Worm (Caenorhabditis elegans) whole organism, L2 larva: ENCODE data around the gene npr-17.
A peak's percentile ranks its signal among the peaks of the same experiment; 100 is the strongest.

ENCODE experiments used
- C34F6.9 ChIP-seq: fragments of 150-350 bp; optimal IDR thresholded peaks from 2 replicates; lab custom pipeline; 2014; ENCODE audit warnings: missing biosample characterization, missing genetic modification characterization
- F13H6.1 ChIP-seq: sonication (generic microtip); optimal IDR thresholded peaks from 2 replicates; lab custom pipeline; 2016; ENCODE audit warnings: missing genetic modification characterization, missing compliant biosample characterization
- R02D3.7 ChIP-seq: fragments of 150-350 bp; optimal IDR thresholded peaks from 2 replicates; lab custom pipeline; 2014; ENCODE audit warnings: missing biosample characterization, missing genetic modification characterization
- Y55F3AM.14 ChIP-seq: fragments of 200-800 bp; sonication (Bioruptor generic); optimal IDR thresholded peaks from 2 replicates; lab custom pipeline; 2018; ENCODE audit warnings: mild to moderate bottlenecking, missing genetic modification characterization, missing compliant biosample characterization
- ZK546.5 ChIP-seq: sonication (generic microtip); optimal IDR thresholded peaks from 2 replicates; lab custom pipeline; 2017; ENCODE audit warnings: missing biosample characterization, missing genetic modification characterization
- ama-1 ChIP-seq: fragments of 150-350 bp; optimal IDR thresholded peaks from 2 replicates; lab custom pipeline; 2018; ENCODE audit warnings: inconsistent platforms
- blmp-1 ChIP-seq: sonication (generic microtip); optimal IDR thresholded peaks from 2 replicates; lab custom pipeline; 2017; ENCODE audit warnings: missing genetic modification characterization, mild to moderate bottlenecking, missing compliant biosample characterization, antibody characterized with exemption, moderate library complexity; ENCODE audit not compliant: insufficient read depth
- ceh-16 ChIP-seq: fragments of 150-350 bp; optimal IDR thresholded peaks from 2 replicates; lab custom pipeline; 2014; ENCODE audit warnings: missing biosample characterization, missing genetic modification characterization
- ceh-82 ChIP-seq: fragments of 150-350 bp; optimal IDR thresholded peaks from 2 replicates; lab custom pipeline; 2014; ENCODE audit warnings: missing biosample characterization, missing genetic modification characterization
- crh-2 ChIP-seq: sonication (generic microtip); optimal IDR thresholded peaks from 2 replicates; lab custom pipeline; 2017; ENCODE audit warnings: missing biosample characterization, missing genetic modification characterization
- dmd-4 ChIP-seq: sonication (generic microtip); optimal IDR thresholded peaks from 2 replicates; lab custom pipeline; 2017; ENCODE audit warnings: missing biosample characterization, missing genetic modification characterization
- egl-27 ChIP-seq: sonication (generic microtip); optimal IDR thresholded peaks from 3 replicates; lab custom pipeline; 2017; ENCODE audit warnings: missing biosample characterization, missing genetic modification reagents, missing genetic modification characterization
- elt-3 ChIP-seq: sonication (generic microtip); optimal IDR thresholded peaks from 2 replicates; lab custom pipeline; 2017; ENCODE audit warnings: missing biosample characterization, missing genetic modification characterization
- gmeb-1 ChIP-seq: fragments of 150-350 bp; optimal IDR thresholded peaks from 2 replicates; lab custom pipeline; 2014; ENCODE audit warnings: missing biosample characterization, missing genetic modification characterization
- lin-11 ChIP-seq: fragments of 150-350 bp; sonication (generic microtip); optimal IDR thresholded peaks from 2 replicates; lab custom pipeline; 2014; ENCODE audit warnings: missing biosample characterization, missing genetic modification characterization, inconsistent platforms, mixed read lengths
- lin-13 ChIP-seq: fragments of 150-350 bp; optimal IDR thresholded peaks from 2 replicates; lab custom pipeline; 2014; ENCODE audit warnings: missing biosample characterization, missing genetic modification reagents, missing genetic modification characterization
- lsy-2 ChIP-seq, 2 experiments: fragments of 150-350 bp in 1 of 2; sonication (generic microtip) in 1 of 2; optimal IDR thresholded peaks; 2 replicates each; lab custom pipeline; 2014 to 2017; ENCODE audit warnings: missing biosample characterization in 2 of 2, missing genetic modification characterization in 2 of 2
- nhr-11 ChIP-seq: fragments of 150-350 bp; optimal IDR thresholded peaks from 2 replicates; lab custom pipeline; 2014; ENCODE audit warnings: missing biosample characterization, missing genetic modification characterization
- nhr-129 ChIP-seq: fragments of 150-350 bp; optimal IDR thresholded peaks from 2 replicates; lab custom pipeline; 2014; ENCODE audit warnings: missing biosample characterization, missing genetic modification characterization
- nhr-21 ChIP-seq: fragments of 150-350 bp; optimal IDR thresholded peaks from 2 replicates; lab custom pipeline; 2014; ENCODE audit warnings: missing biosample characterization, missing genetic modification characterization
- nhr-23 ChIP-seq: fragments of 150-350 bp; optimal IDR thresholded peaks from 2 replicates; lab custom pipeline; 2014; ENCODE audit warnings: missing biosample characterization, missing genetic modification reagents, missing genetic modification characterization
- nhr-237 ChIP-seq: fragments of 150-350 bp; optimal IDR thresholded peaks from 2 replicates; lab custom pipeline; 2014; ENCODE audit warnings: missing biosample characterization, missing genetic modification characterization
- nhr-25 ChIP-seq: fragments of 150-350 bp; sonication (generic microtip); optimal IDR thresholded peaks from 3 replicates; lab custom pipeline; 2014; ENCODE audit warnings: missing biosample characterization, missing genetic modification characterization
- nhr-77 ChIP-seq: fragments of 150-350 bp; optimal IDR thresholded peaks from 2 replicates; lab custom pipeline; 2014; ENCODE audit warnings: missing biosample characterization, missing genetic modification characterization
- peb-1 ChIP-seq: fragments of 150-350 bp; optimal IDR thresholded peaks from 2 replicates; lab custom pipeline; 2014; ENCODE audit warnings: missing biosample characterization, missing genetic modification characterization
- sem-4 ChIP-seq: fragments of 150-350 bp; optimal IDR thresholded peaks from 2 replicates; lab custom pipeline; 2014; ENCODE audit warnings: missing biosample characterization, missing genetic modification reagents, missing genetic modification characterization
- skn-1 ChIP-seq: sonication (generic microtip); optimal IDR thresholded peaks from 2 replicates; lab custom pipeline; 2017; ENCODE audit warnings: missing biosample characterization, missing genetic modification characterization
- sma-9 ChIP-seq, 2 experiments: fragments of 150-350 bp in 1 of 2; sonication (generic microtip) in 1 of 2; optimal IDR thresholded peaks; 2 replicates each; lab custom pipeline; 2014 to 2016; ENCODE audit warnings: missing genetic modification characterization in 2 of 2, mild to moderate bottlenecking in 1 of 2, missing biosample characterization in 1 of 2, missing compliant biosample characterization in 1 of 2, missing genetic modification reagents in 1 of 2, moderate library complexity in 1 of 2
- snpc-4 ChIP-seq: fragments of 150-350 bp; optimal IDR thresholded peaks from 2 replicates; lab custom pipeline; 2014; ENCODE audit warnings: missing biosample characterization, missing genetic modification characterization
- unc-39 ChIP-seq: fragments of 150-350 bp; optimal IDR thresholded peaks from 2 replicates; lab custom pipeline; 2014; ENCODE audit warnings: missing biosample characterization, missing genetic modification characterization
- unc-55 ChIP-seq: fragments of 150-350 bp; sonication (generic microtip); optimal IDR thresholded peaks from 3 replicates; lab custom pipeline; 2014; ENCODE audit warnings: missing biosample characterization, missing genetic modification reagents, missing genetic modification characterization
- unc-62 ChIP-seq: fragments of 150-350 bp; optimal IDR thresholded peaks from 2 replicates; lab custom pipeline; 2014; ENCODE audit warnings: missing biosample characterization, missing genetic modification reagents, missing genetic modification characterization
- ztf-1 ChIP-seq: fragments of 200-800 bp; sonication (Bioruptor generic); conservative IDR thresholded peaks from 2 replicates; pipeline ENCODE4 v1.3.6; 2022; ENCODE audit warnings: missing genetic modification characterization, missing compliant biosample characterization
- ztf-11 ChIP-seq: sonication (generic microtip); optimal IDR thresholded peaks from 2 replicates; lab custom pipeline; 2017; ENCODE audit warnings: missing biosample characterization, missing genetic modification characterization
- ztf-4 ChIP-seq: fragments of 150-350 bp; optimal IDR thresholded peaks from 2 replicates; lab custom pipeline; 2014; ENCODE audit warnings: missing biosample characterization, missing genetic modification characterization

Gene npr-17

ce11 chrIII:7952077-7952765 lies 44.0 kb downstream of the npr-17 start, which contains the start of gene C29E4.15:
Gene C29E4.15 (plus strand): TSS chrIII:7952623.
- peak; percentile 27 to 80 for TF ChIP-seq lsy-2 (tag; optimal IDR thresholded peaks at IDR 0.05; lab: Kevin White, UChicago)
- no peak for TF ChIP-seq nhr-77
- TF ChIP-seq unc-55 (GFP tag; lab: Kevin White, UChicago): peak; percentile 83
- no peak for TF ChIP-seq snpc-4
- no peak for TF ChIP-seq unc-39 (tag; lab: Kevin White, UChicago)
- peak; percentile 87 for TF ChIP-seq crh-2 (tag; lab: Kevin White, UChicago)
- TF ChIP-seq gmeb-1 (tag; lab: Kevin White, UChicago): peak; percentile 60
- TF ChIP-seq lin-11 (tag; lab: Kevin White, UChicago): no peak
- TF ChIP-seq unc-62 (GFP tag; lab: Kevin White, UChicago): no peak
- TF ChIP-seq lin-13: no peak
- TF ChIP-seq nhr-237 (tag; lab: Kevin White, UChicago): no peak
- peak; percentile 63 for TF ChIP-seq C34F6.9 (tag; lab: Kevin White, UChicago)
- TF ChIP-seq dmd-4 (tag; lab: Kevin White, UChicago): no peak
- no peak for TF ChIP-seq blmp-1 (tag; lab: Kevin White, UChicago)
- no peak for TF ChIP-seq nhr-11 (tag; lab: Kevin White, UChicago)
- TF ChIP-seq ceh-16 (tag; lab: Kevin White, UChicago): no peak
- TF ChIP-seq nhr-25: no peak
- TF ChIP-seq nhr-129 (tag; lab: Kevin White, UChicago): peak; percentile 6
- TF ChIP-seq elt-3: no peak
- no peak for TF ChIP-seq egl-27 (tag; lab: Kevin White, UChicago)
- TF ChIP-seq peb-1 (tag; lab: Kevin White, UChicago): no peak
- peak; percentile 15 for TF ChIP-seq F13H6.1
- TF ChIP-seq nhr-23: no peak
- TF ChIP-seq R02D3.7 (tag; lab: Kevin White, UChicago): no peak
- no peak for TF ChIP-seq ceh-82 (tag; lab: Kevin White, UChicago)
- no peak for TF ChIP-seq sem-4
- no peak for TF ChIP-seq ZK546.5 (tag; lab: Kevin White, UChicago)

- TF ChIP-seq lsy-2 (tag; optimal IDR thresholded peaks at IDR 0.05; lab: Kevin White, UChicago): no peak
- no peak for TF ChIP-seq C34F6.9 (tag; lab: Kevin White, UChicago)
- no peak for TF ChIP-seq ztf-4 (tag; lab: Kevin White, UChicago)
- no peak for TF ChIP-seq ZK546.5 (tag; lab: Kevin White, UChicago)
- no peak for TF ChIP-seq unc-55 (GFP tag; lab: Kevin White, UChicago)
- peak; percentile 76 for TF ChIP-seq ama-1 (lab: Kevin White, UChicago)
- TF ChIP-seq, all 48 proteins: peak for 1
These were observed 45.8 kb downstream of the npr-17 start for ce11 chrIII:7950447-7950846.

- TF ChIP-seq skn-1 (tag; lab: Kevin White, UChicago) (no peak), ama-1 (lab: Kevin White, UChicago) (peak; percentile 59)
These were observed 47.5 kb downstream of the npr-17 start, which contains the start of gene col-90 for ce11 chrIII:7948802-7949201. Gene col-90 (plus strand): TSS chrIII:7948838.

ce11 chrIII:7947677-7948076 lies 48.6 kb downstream of the npr-17 start:
- TF ChIP-seq gmeb-1 (tag; lab: Kevin White, UChicago) (no peak), egl-27 (tag; lab: Kevin White, UChicago) (no peak), lsy-2 (tag; optimal IDR thresholded peaks at IDR 0.05; lab: Kevin White, UChicago) (no peak), nhr-25 (no peak), nhr-23 (no peak), Y55F3AM.14 (GFP tag; lab: Kevin White, UChicago) (no peak), unc-55 (GFP tag; lab: Kevin White, UChicago) (no peak), crh-2 (tag; lab: Kevin White, UChicago) (no peak), ztf-1 (GFP tag; lab: Robert Waterston, UW) (no peak), ama-1 (lab: Kevin White, UChicago) (no peak), sma-9 (GFP tag; optimal IDR thresholded peaks at IDR 0.05; lab: Kevin White, UChicago) (no peak), sma-9 (tag; optimal IDR thresholded peaks at IDR 0.05; lab: Kevin White, UChicago) (no peak), nhr-21 (tag; lab: Kevin White, UChicago) (no peak), dmd-4 (tag; lab: Kevin White, UChicago) (no peak), nhr-77 (no peak), ztf-4 (tag; lab: Kevin White, UChicago) (no peak), lin-11 (tag; lab: Kevin White, UChicago) (no peak), ztf-11 (no peak), skn-1 (tag; lab: Kevin White, UChicago) (no peak), nhr-237 (tag; lab: Kevin White, UChicago) (no peak)
